Worm (Caenorhabditis elegans): ENCODE data around the gene smf-3.

ce11 chrIV:2650031-2650430 lies 31.4 kb downstream of the smf-3 start:
- TF ChIP-seq ama-1 (optimal IDR thresholded peaks at IDR 0.05) = no peak
- TF ChIP-seq aly-1 (tag; optimal IDR thresholded peaks at IDR 0.05) = no peak
- no peak for TF ChIP-seq hnd-1 (tag; optimal IDR thresholded peaks at IDR 0.05)
- TF ChIP-seq flt-1 (GFP tag; IDR thresholded peaks at IDR 0.05) = no peak

All from whole organism, early embryonic.